Worm (Caenorhabditis elegans) whole organism, dauer: ENCODE data around the gene C55A1.1.
"Not testable (repeated sequence)": the region's sequence is repeated elsewhere in the genome, so short reads cannot be mapped to it uniquely, and the experiment has no call there.

ENCODE experiments used
- unc-62 ChIP-seq: sonication (generic microtip); optimal IDR thresholded peaks from 2 replicates; lab custom pipeline; 2017; ENCODE audit warnings: missing biosample characterization, missing genetic modification reagents, missing genetic modification characterization

The C55A1.1 gene

DNA sequence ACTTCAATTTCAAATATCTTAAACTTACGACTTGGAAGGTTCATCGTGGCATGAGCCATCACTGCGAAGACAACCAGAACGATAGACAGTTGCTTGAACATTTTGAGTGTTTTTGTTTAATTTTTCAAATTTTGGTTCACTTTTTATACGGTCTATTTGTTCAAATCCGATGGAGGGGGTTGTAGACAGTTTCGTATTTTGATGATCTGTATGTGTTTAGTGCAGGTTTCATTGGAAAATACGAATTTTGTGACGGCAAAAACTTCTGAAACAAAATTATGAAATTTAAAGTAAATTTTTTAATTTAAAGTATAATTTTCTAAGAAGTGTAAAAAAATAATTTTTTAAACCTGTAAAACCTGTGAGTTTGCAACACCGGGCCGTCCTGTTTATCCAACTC, 21.6 kb downstream of the C55A1.1 start, which contains the start of gene C55A1.4:
Gene C55A1.4, minus strand, starts transcription at position 101 of the 400 bp plus-strand sequence.
- not testable (repeated sequence) for TF ChIP-seq unc-62 (GFP tag; lab: Kevin White, UChicago)

DNA sequence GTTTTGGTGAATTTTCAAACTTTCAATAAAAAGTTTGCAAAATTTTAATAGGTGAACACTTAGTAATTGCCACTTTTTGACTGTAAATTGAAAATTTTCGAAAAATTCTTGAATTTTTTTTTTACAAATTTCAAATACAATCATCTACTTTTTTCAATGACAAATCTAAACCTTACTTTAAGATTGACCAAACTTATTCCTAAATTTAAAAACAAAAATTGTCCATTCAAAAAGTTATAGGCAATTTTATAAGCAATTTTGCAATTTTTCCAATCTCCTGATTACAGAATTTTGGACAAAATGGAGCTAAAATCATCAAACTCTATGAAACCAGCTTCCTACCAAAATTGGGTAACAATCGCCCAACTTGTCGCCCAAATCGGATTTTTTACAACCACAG, 23.0 kb downstream of the C55A1.1 start, which contains the start of gene str-23:
Gene str-23, plus strand, starts transcription at position 301 of the 400 bp plus-strand sequence.
- no peak for TF ChIP-seq unc-62 (GFP tag; lab: Kevin White, UChicago)

DNA sequence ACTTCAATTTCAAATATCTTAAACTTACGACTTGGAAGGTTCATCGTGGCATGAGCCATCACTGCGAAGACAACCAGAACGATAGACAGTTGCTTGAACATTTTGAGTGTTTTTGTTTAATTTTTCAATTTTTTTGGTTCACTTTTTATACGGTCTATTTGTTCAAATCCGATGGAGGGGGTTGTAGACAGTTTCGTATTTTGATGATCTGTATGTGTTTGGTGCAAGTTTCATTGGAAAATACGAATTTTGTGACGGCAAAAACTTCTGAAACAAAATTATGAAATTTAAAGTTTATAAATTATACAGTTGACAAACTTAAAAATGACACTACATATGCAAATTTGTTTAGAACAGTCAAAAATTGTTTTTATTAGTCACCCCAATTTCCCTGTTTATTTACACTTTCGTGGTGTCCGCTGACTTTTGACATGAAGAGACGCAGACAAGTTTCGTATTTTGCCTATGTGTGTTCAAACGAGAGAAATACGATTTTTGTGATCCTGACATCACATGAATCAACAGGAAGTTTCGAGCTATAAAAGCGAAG, 26.0 kb downstream of the C55A1.1 start, which contains the start of the genes C55A1.7 and C55A1.6:
Gene C55A1.7, minus strand, starts transcription at position 101 of the 550 bp plus-strand sequence.
Gene C55A1.6, plus strand, starts transcription at position 500 of the 550 bp plus-strand sequence.
- not testable (repeated sequence) for TF ChIP-seq unc-62 (GFP tag; lab: Kevin White, UChicago)

ce11 chrV:15650167-15650566, 28.5 kb downstream of the C55A1.1 start, which contains the start of gene sru-42:
Gene sru-42 (plus strand): TSS chrV:15650467.
- no peak for TF ChIP-seq unc-62 (GFP tag; lab: Kevin White, UChicago)

- TF ChIP-seq unc-62 (GFP tag; lab: Kevin White, UChicago): no peak
Measured at ce11 chrV:15652147-15652546, 30.5 kb downstream of the C55A1.1 start.

DNA sequence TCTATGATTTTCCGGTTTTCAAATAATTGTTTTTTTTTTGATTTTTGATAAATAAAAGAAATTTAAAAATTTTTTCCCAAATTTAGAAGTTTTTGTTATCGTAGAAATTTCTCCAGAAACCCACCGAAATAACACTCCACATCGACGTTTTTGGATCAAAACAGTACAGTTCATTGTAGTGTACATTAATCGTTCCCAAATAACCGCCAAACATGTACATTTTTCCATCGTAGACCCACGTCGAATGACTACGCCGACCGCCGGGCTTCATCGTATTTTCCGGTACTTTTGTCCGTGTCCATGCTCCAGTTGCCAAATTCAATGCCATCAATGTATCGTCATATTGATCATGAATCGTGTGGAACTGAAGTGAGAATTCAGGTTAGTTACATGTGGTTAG, 32.5 kb downstream of the C55A1.1 start, which contains the start of gene F53E4.2:
Gene F53E4.2, plus strand, starts transcription at position 301 of the 400 bp plus-strand sequence.
- TF ChIP-seq unc-62 (GFP tag; lab: Kevin White, UChicago): no peak

- TF ChIP-seq unc-62 (GFP tag; lab: Kevin White, UChicago): no peak
Measured at ce11 chrV:15658262-15659060, 36.8 kb downstream of the C55A1.1 start.

DNA sequence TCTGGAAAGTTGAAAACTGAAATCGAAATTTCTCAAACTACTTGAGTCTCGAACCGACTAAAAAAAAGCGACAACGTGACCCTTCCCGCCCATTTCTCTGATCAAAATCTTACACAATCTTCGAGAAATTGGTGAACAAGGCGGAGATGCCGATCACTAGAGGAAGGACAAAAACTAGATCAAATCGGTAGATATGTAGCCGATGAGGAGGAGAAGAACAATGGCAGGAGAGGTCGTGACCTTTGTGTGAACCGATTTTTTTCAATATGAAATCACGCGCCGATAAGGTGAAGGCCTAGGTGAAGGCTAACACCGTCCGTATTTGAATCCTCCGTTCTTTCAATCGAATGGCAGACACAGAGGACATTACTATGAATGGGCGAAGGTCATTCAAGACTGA, 39.4 kb downstream of the C55A1.1 start:
- TF ChIP-seq unc-62 (GFP tag; lab: Kevin White, UChicago): no peak

- TF ChIP-seq unc-62 (GFP tag; lab: Kevin White, UChicago): no peak
Measured at ce11 chrV:15661580-15661979, 40.0 kb downstream of the C55A1.1 start.

ce11 chrV:15664053-15664661, 42.5 kb downstream of the C55A1.1 start:
- TF ChIP-seq unc-62 (GFP tag; lab: Kevin White, UChicago): no peak

ce11 chrV:15666718-15667117, 45.1 kb downstream of the C55A1.1 start:
- TF ChIP-seq unc-62 (GFP tag; lab: Kevin White, UChicago): no peak

ce11 chrV:15668200-15668599, 46.6 kb downstream of the C55A1.1 start, which contains the start of gene F53E4.1:
Gene F53E4.1 (minus strand): TSS chrV:15668300.
- not testable (repeated sequence) for TF ChIP-seq unc-62 (GFP tag; lab: Kevin White, UChicago)

DNA sequence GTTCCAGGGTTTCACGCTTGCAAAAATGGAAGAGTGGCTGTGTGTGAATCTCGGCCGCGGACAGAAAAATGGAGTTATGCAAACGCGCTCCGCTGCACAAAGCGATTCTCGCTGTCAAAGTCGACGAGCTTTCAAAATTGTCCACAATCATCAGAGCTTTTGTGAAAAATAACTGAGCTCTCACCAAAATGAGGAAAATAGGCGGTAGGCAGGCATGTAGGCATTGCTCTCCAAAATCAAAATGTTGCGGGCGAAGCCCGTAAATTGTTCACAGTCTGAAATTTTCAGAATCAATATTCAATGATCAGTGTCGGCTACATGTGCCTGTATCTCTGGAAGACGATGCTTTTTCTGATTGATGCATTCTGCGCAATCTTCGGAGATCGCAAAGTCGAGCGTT, 47.3 kb downstream of the C55A1.1 start, which contains the start of gene K06B4.4:
Gene K06B4.4, plus strand, starts transcription at position 301 of the 400 bp plus-strand sequence.
- TF ChIP-seq unc-62 (GFP tag; lab: Kevin White, UChicago): no peak

DNA sequence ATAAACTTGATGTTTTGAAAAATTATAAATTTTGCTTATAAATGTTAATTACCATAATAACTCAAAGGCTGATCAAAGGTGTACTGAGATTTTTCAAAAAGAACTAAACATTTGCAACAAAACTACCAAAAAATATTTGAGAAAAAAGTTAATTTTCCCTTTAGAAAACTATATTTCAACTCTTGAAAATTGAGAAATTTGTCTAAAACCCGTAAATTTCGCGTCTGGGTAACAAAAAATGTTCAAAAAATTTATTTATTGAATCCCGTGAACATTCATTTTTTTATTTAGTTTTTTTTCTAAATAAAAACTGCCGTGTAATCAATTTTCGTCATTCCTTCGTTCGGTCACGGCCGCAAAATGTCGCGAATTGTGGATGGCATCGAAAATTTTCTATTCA, 48.5 kb downstream of the C55A1.1 start, which contains the start of gene K06B4.15:
Gene K06B4.15, plus strand, starts transcription at position 301 of the 400 bp plus-strand sequence.
- not testable (repeated sequence) for TF ChIP-seq unc-62 (GFP tag; lab: Kevin White, UChicago)
